Fruit fly (Drosophila melanogaster) whole organism, embryonic: ENCODE data around the gene ScpX.

ENCODE experiments used
- Asciz ChIP-seq: fragments of 200-800 bp; sonication (Bioruptor generic); optimal IDR thresholded peaks from 2 replicates; lab custom pipeline; 2017; ENCODE audit warnings: missing biosample characterization, mild to moderate bottlenecking, missing genetic modification characterization, missing genetic modification reagents
- CG11696 ChIP-seq: fragments of 200-800 bp; sonication (Bioruptor generic); IDR thresholded peaks from 2 replicates; pipeline ENCODE4 v1.3.6; 2022; ENCODE audit warnings: missing biosample characterization, missing genetic modification characterization
- CG13123 ChIP-seq: fragments of 200-800 bp; sonication (Bioruptor generic); optimal IDR thresholded peaks from 2 replicates; lab custom pipeline; 2016; ENCODE audit warnings: missing biosample characterization, missing genetic modification characterization
- CG1603 ChIP-seq: fragments of 200-800 bp; sonication (Bioruptor generic); optimal IDR thresholded peaks from 2 replicates; lab custom pipeline; 2019; ENCODE audit warnings: missing biosample characterization, mild to moderate bottlenecking, missing genetic modification characterization, moderate library complexity
- CG16813 ChIP-seq: fragments of 200-800 bp; sonication (Bioruptor generic); IDR thresholded peaks from 3 replicates; pipeline ENCODE4 v1.3.6; 2022; ENCODE audit warnings: missing biosample characterization, missing genetic modification characterization; ENCODE audit not compliant: partially characterized antibody
- CG16863 ChIP-seq: fragments of 200-800 bp; sonication (Bioruptor generic); optimal IDR thresholded peaks from 3 replicates; lab custom pipeline; 2016; ENCODE audit warnings: missing biosample characterization, missing genetic modification characterization
- CG1832 ChIP-seq: fragments of 200-800 bp; sonication (Bioruptor generic); optimal IDR thresholded peaks from 2 replicates; lab custom pipeline; 2017; ENCODE audit warnings: missing biosample characterization, mild to moderate bottlenecking, missing genetic modification characterization, inconsistent platforms
- CG3726 ChIP-seq: fragments of 200-800 bp; sonication (Bioruptor generic); IDR thresholded peaks from 3 replicates; pipeline ENCODE4, ENCODE4 v1.3.6; 2022; ENCODE audit warnings: missing biosample characterization, missing genetic modification characterization
- CG4282 ChIP-seq: fragments of 200-800 bp; sonication (Bioruptor generic); optimal IDR thresholded peaks from 2 replicates; lab custom pipeline; 2016; ENCODE audit warnings: missing biosample characterization, missing genetic modification characterization
- CG5180 ChIP-seq: fragments of 200-800 bp; sonication (Bioruptor generic); optimal IDR thresholded peaks from 3 replicates; lab custom pipeline; 2017; ENCODE audit warnings: missing biosample characterization, missing genetic modification characterization, mild to moderate bottlenecking, moderate library complexity, missing genetic modification reagents
- CG7271 ChIP-seq: fragments of 200-800 bp; sonication (Bioruptor generic); optimal IDR thresholded peaks from 2 replicates; lab custom pipeline; 2018; ENCODE audit warnings: missing biosample characterization, mild to moderate bottlenecking, missing genetic modification characterization, moderate library complexity
- CG7786 ChIP-seq: fragments of 200-800 bp; sonication (Bioruptor generic); optimal IDR thresholded peaks from 2 replicates; lab custom pipeline; 2016; ENCODE audit warnings: missing biosample characterization, missing genetic modification characterization
- CG9817 ChIP-seq: fragments of 200-800 bp; sonication (Bioruptor generic); optimal IDR thresholded peaks from 2 replicates; lab custom pipeline; 2018; ENCODE audit warnings: missing biosample characterization, mild to moderate bottlenecking, missing genetic modification characterization, moderate library complexity
- CG9876 ChIP-seq: fragments of 200-800 bp; sonication (Bioruptor generic); optimal IDR thresholded peaks from 2 replicates; lab custom pipeline; 2016; ENCODE audit warnings: missing biosample characterization, missing genetic modification characterization
- CoRest ChIP-seq: fragments of 200-800 bp; sonication (Bioruptor generic); optimal IDR thresholded peaks from 3 replicates; lab custom pipeline; 2018; ENCODE audit warnings: missing biosample characterization, mild to moderate bottlenecking, missing genetic modification characterization, moderate library complexity
- Deaf1 ChIP-seq: fragments of 200-800 bp; optimal IDR thresholded peaks from 3 replicates; lab custom pipeline; 2019; ENCODE audit warnings: missing biosample characterization, mild to moderate bottlenecking, missing genetic modification characterization, moderate library complexity
- Dfd ChIP-seq, 2 experiments: fragments of >200 bp; optimal IDR thresholded peaks; 2 replicates each; lab custom pipeline; 2017; ENCODE audit warnings: missing biosample characterization in 2 of 2, missing genetic modification characterization in 2 of 2
- Dp ChIP-seq: fragments of 200-800 bp; sonication (Bioruptor generic); optimal IDR thresholded peaks from 2 replicates; lab custom pipeline; 2018; ENCODE audit warnings: missing biosample characterization, mild to moderate bottlenecking, missing genetic modification characterization, moderate library complexity
- HHEX ChIP-seq: fragments of 200-800 bp; sonication (Bioruptor generic); optimal IDR thresholded peaks from 3 replicates; lab custom pipeline; 2017; ENCODE audit warnings: missing biosample characterization, mild to moderate bottlenecking, missing genetic modification characterization, missing genetic modification reagents
- HLH3B ChIP-seq: fragments of 200-800 bp; sonication (Bioruptor generic); IDR thresholded peaks from 2 replicates; pipeline ENCODE4 v1.3.6; 2022; ENCODE audit warnings: missing biosample characterization, missing genetic modification characterization
- Med ChIP-seq: fragments of 200-800 bp; sonication (Bioruptor generic); peaks from one replicate; lab custom pipeline; 2016; ENCODE audit warnings: missing biosample characterization, missing genetic modification characterization, mild to moderate bottlenecking, inconsistent platforms, moderate library complexity
- Meics ChIP-seq: fragments of 200-800 bp; sonication (Bioruptor generic); optimal IDR thresholded peaks from 2 replicates; lab custom pipeline; 2017; ENCODE audit warnings: missing biosample characterization, mild to moderate bottlenecking, missing genetic modification characterization
- Nf-YA ChIP-seq: fragments of 200-800 bp; sonication (Bioruptor generic); IDR thresholded peaks from 2 replicates; pipeline ENCODE4 v1.3.6; 2022; ENCODE audit warnings: missing biosample characterization, missing genetic modification characterization
- Ssrp ChIP-seq: fragments of 200-800 bp; sonication (Bioruptor generic); optimal IDR thresholded peaks from 2 replicates; lab custom pipeline; 2018; ENCODE audit warnings: missing biosample characterization, mild to moderate bottlenecking, missing genetic modification characterization, moderate library complexity
- ac ChIP-seq: fragments of 200-800 bp; sonication (Bioruptor generic); optimal IDR thresholded peaks from 3 replicates; lab custom pipeline; 2017; ENCODE audit warnings: missing biosample characterization, mild to moderate bottlenecking, missing genetic modification characterization
- ap ChIP-seq: fragments of 200-800 bp; sonication (Bioruptor generic); IDR thresholded peaks from 2 replicates; pipeline ENCODE4 v1.3.6; 2022; ENCODE audit warnings: missing biosample characterization, missing genetic modification characterization
- cg ChIP-seq: fragments of 200-800 bp; sonication (Bioruptor generic); optimal IDR thresholded peaks from 3 replicates; lab custom pipeline; 2019; ENCODE audit warnings: missing biosample characterization, mild to moderate bottlenecking, missing genetic modification characterization, moderate library complexity
- chinmo ChIP-seq: fragments of 200-800 bp; sonication (Bioruptor generic); IDR thresholded peaks from 4 replicates; pipeline ENCODE4 v1.3.6; 2022; ENCODE audit warnings: missing biosample characterization, missing genetic modification characterization; ENCODE audit not compliant: partially characterized antibody
- ci ChIP-seq: fragments of 200-800 bp; sonication (Bioruptor generic); IDR thresholded peaks from 3 replicates; pipeline ENCODE4 v1.3.6; 2022; ENCODE audit warnings: missing biosample characterization, missing genetic modification characterization
- dmrt99B ChIP-seq: fragments of 200-800 bp; sonication (Bioruptor generic); optimal IDR thresholded peaks from 2 replicates; lab custom pipeline; 2018; ENCODE audit warnings: missing biosample characterization, mild to moderate bottlenecking, missing genetic modification characterization, moderate library complexity
- fd64A ChIP-seq: fragments of 200-800 bp; sonication (Bioruptor generic); optimal IDR thresholded peaks from 3 replicates; lab custom pipeline; 2018; ENCODE audit warnings: missing biosample characterization, mild to moderate bottlenecking, missing genetic modification characterization
- gcm ChIP-seq: fragments of 200-800 bp; sonication (Bioruptor generic); optimal IDR thresholded peaks from 2 replicates; lab custom pipeline; 2019; ENCODE audit warnings: missing biosample characterization, mild to moderate bottlenecking, missing genetic modification characterization, moderate library complexity
- gcm2 ChIP-seq: fragments of 200-800 bp; sonication (Bioruptor generic); optimal IDR thresholded peaks from 2 replicates; lab custom pipeline; 2016; ENCODE audit warnings: missing biosample characterization, missing genetic modification characterization
- gfzf ChIP-seq: fragments of 200-800 bp; sonication (Bioruptor generic); optimal IDR thresholded peaks from 2 replicates; lab custom pipeline; 2016; ENCODE audit warnings: missing biosample characterization, mild to moderate bottlenecking, missing genetic modification characterization, moderate library complexity
- gsb-n ChIP-seq: fragments of 200-800 bp; sonication (Bioruptor generic); optimal IDR thresholded peaks from 3 replicates; lab custom pipeline; 2018; ENCODE audit warnings: missing biosample characterization, mild to moderate bottlenecking, missing genetic modification characterization
- insv ChIP-seq, 2 experiments: fragments of 200-800 bp; sonication (Bioruptor generic); optimal IDR thresholded peaks; 3 replicates each; lab custom pipeline; 2016 to 2018; ENCODE audit warnings: missing biosample characterization in 2 of 2, missing genetic modification characterization in 2 of 2
- inv ChIP-seq: fragments of 200-800 bp; sonication (Bioruptor generic); IDR thresholded peaks from 2 replicates; pipeline ENCODE4 v1.3.6; 2022; ENCODE audit warnings: missing biosample characterization, missing genetic modification characterization; ENCODE audit not compliant: partially characterized antibody
- jing ChIP-seq: fragments of 200-800 bp; sonication (Bioruptor generic); optimal IDR thresholded peaks from 2 replicates; lab custom pipeline; 2018; ENCODE audit warnings: missing biosample characterization, mild to moderate bottlenecking, missing genetic modification characterization
- kni ChIP-seq: fragments of 200-800 bp; sonication (Bioruptor generic); optimal IDR thresholded peaks from 3 replicates; lab custom pipeline; 2017; ENCODE audit warnings: mild to moderate bottlenecking, missing biosample characterization, missing genetic modification reagents, missing genetic modification characterization
- oc ChIP-seq: fragments of 200-800 bp; sonication (Bioruptor generic); optimal IDR thresholded peaks from 2 replicates; lab custom pipeline; 2018; ENCODE audit warnings: missing biosample characterization, mild to moderate bottlenecking, missing genetic modification characterization, moderate library complexity
- rib ChIP-seq: fragments of 200-800 bp; sonication (Bioruptor generic); IDR thresholded peaks from 2 replicates; pipeline ENCODE4 v1.3.6; 2022; ENCODE audit warnings: missing biosample characterization, missing genetic modification characterization
- run ChIP-seq: fragments of 200-800 bp; sonication (Bioruptor generic); optimal IDR thresholded peaks from 3 replicates; lab custom pipeline; 2018; ENCODE audit warnings: missing biosample characterization, mild to moderate bottlenecking, missing genetic modification characterization
- sim ChIP-seq: fragments of 200-800 bp; sonication (Bioruptor generic); IDR thresholded peaks from 2 replicates; pipeline ENCODE4 v1.3.6; 2022; ENCODE audit warnings: missing biosample characterization, missing genetic modification characterization
- sisA ChIP-seq: fragments of 200-800 bp; sonication (Bioruptor generic); IDR thresholded peaks from 2 replicates; pipeline ENCODE4 v1.3.6; 2022; ENCODE audit warnings: missing biosample characterization, missing genetic modification characterization
- tgo ChIP-seq: fragments of 200-800 bp; sonication (Bioruptor generic); IDR thresholded peaks from 3 replicates; pipeline ENCODE4 v1.3.6; 2022; ENCODE audit warnings: missing biosample characterization, missing genetic modification characterization
- tll ChIP-seq, 2 experiments: fragments of 200-800 bp in 1 of 2; fragments of >200 bp in 1 of 2; sonication (Bioruptor generic) in 1 of 2; optimal IDR thresholded peaks; 2 replicates each; lab custom pipeline; 2017 to 2019; ENCODE audit warnings: missing biosample characterization in 2 of 2, missing genetic modification characterization in 2 of 2, mild to moderate bottlenecking in 1 of 2, moderate library complexity in 1 of 2
- trh ChIP-seq: fragments of 200-800 bp; sonication (Bioruptor generic); optimal IDR thresholded peaks from 2 replicates; lab custom pipeline; 2016; ENCODE audit warnings: missing biosample characterization, missing genetic modification characterization

The ScpX gene

dm6 chr2L:18783357-18784040, 47.5 kb upstream of the ScpX start (continued):
- TF ChIP-seq Ssrp (tag; lab: Kevin White, UChicago) (no peak), Nf-YA (0 out of 2 replicates have a peak, but pooled peaks have one; percentile 17), cg (GFP tag; lab: Kevin White, UChicago) (peak; percentile 63), run (tag; lab: Kevin White, UChicago) (peak; percentile 5), inv (GFP tag; lab: Robert Waterston, UW) (no peak), gcm2 (GFP tag; lab: Kevin White, UChicago) (no peak), ci (GFP tag; lab: Robert Waterston, UW) (no peak), CG9817 (tag; lab: Kevin White, UChicago) (no peak), gcm (GFP tag; lab: Kevin White, UChicago) (no peak), gfzf (GFP tag; lab: Kevin White, UChicago) (no peak)
- TF ChIP-seq, all 482 proteins: peak for 16

DNA sequence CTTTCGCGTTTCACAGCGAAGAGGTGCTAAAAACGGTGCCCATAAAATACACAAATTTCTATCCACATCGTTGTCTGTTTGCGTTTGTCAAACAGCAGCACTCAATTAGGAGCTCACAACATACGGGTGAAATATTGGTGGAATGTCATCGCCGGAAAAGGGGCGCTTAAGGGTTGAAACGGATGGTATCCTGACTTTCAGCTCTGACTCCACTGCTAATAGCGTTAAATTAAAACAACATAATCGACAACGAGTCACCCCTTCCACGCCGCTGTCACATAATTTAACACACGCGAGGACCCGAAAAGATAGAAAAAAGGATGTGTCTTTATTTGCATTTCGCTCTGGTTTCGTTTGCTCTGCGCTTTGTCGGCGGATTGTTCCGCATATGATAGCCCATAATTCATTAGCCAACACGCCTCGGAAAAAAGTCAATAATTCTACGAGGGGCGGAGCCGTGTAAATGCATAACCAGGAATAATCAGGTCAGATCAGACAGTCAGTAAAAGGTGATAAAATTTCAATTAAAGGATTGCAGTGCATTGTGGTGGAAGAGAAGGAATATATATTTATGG, 45.9 kb upstream of the ScpX start:
- TF ChIP-seq sisA (GFP tag; lab: Robert Waterston, UW) (no peak), CG7786 (GFP tag; lab: Kevin White, UChicago) (no peak), gcm (GFP tag; lab: Kevin White, UChicago) (peak; percentile 27), oc (no peak), ac (GFP tag; lab: Kevin White, UChicago) (peak; percentile 40), Deaf1 (no peak), Asciz (GFP tag; lab: Kevin White, UChicago) (no peak), rib (GFP tag; lab: Robert Waterston, UW) (no peak), Med (GFP tag; lab: Kevin White, UChicago) (no peak), tgo (GFP tag; lab: Robert Waterston, UW) (no peak), CG16863 (no peak), CoRest (no peak), jing (GFP tag; lab: Kevin White, UChicago) (no peak), CG3726 (no peak), CG13123 (GFP tag; lab: Kevin White, UChicago) (no peak), tll (GFP tag; optimal IDR thresholded peaks at IDR 0.05; lab: Kevin White, UChicago) (peak in 1 of 2 experiments; percentile 80), ap (GFP tag; lab: Robert Waterston, UW) (no peak), dmrt99B (tag; lab: Kevin White, UChicago) (no peak), CG1832 (GFP tag; lab: Kevin White, UChicago) (no peak), fd64A (GFP tag; lab: Kevin White, UChicago) (no peak), gsb-n (tag; lab: Kevin White, UChicago) (peak; percentile 56), HHEX (no peak), Dfd (GFP tag; optimal IDR thresholded peaks at IDR 0.05; lab: Kevin White, UChicago) (no peak), insv (GFP tag; optimal IDR thresholded peaks at IDR 0.05; lab: Kevin White, UChicago) (no peak), CG11696 (GFP tag; lab: Robert Waterston, UW) (no peak), kni (GFP tag; lab: Kevin White, UChicago) (no peak), CG7271 (tag; lab: Kevin White, UChicago) (no peak), trh (GFP tag; lab: Kevin White, UChicago) (no peak), Meics (no peak), CG9876 (GFP tag; lab: Kevin White, UChicago) (no peak), chinmo (GFP tag; lab: Robert Waterston, UW) (no peak), Dp (GFP tag; lab: Kevin White, UChicago) (no peak), CG5180 (GFP tag; lab: Kevin White, UChicago) (no peak), CG4282 (GFP tag; lab: Kevin White, UChicago) (no peak), HLH3B (GFP tag; lab: Robert Waterston, UW) (no peak), sim (GFP tag; lab: Robert Waterston, UW) (no peak), CG16813 (no peak), CG1603 (tag; lab: Kevin White, UChicago) (no peak)
